Fruit fly (Drosophila melanogaster) whole organism, embryonic: ENCODE measurements around the gene Abl.
A peak's percentile ranks its signal among the peaks of the same experiment; 100 is the strongest.

Experiments used
- CG9817 ChIP-seq: fragments of 200-800 bp; sonication (Bioruptor generic); optimal IDR thresholded peaks from 2 replicates; lab custom pipeline; 2018; ENCODE audit warnings: missing biosample characterization, mild to moderate bottlenecking, missing genetic modification characterization, moderate library complexity
- Hsf ChIP-seq: fragments of 200-800 bp; sonication (Bioruptor generic); optimal IDR thresholded peaks from 3 replicates; lab custom pipeline; 2016; ENCODE audit warnings: missing biosample characterization, missing genetic modification characterization
- dmrt11E ChIP-seq: fragments of 200-800 bp; sonication (Bioruptor generic); optimal IDR thresholded peaks from 3 replicates; lab custom pipeline; 2018; ENCODE audit warnings: missing biosample characterization, mild to moderate bottlenecking, missing genetic modification characterization, moderate library complexity
- dmrt99B ChIP-seq: fragments of 200-800 bp; sonication (Bioruptor generic); optimal IDR thresholded peaks from 2 replicates; lab custom pipeline; 2018; ENCODE audit warnings: missing biosample characterization, mild to moderate bottlenecking, missing genetic modification characterization, moderate library complexity
- tgo ChIP-seq: fragments of 200-800 bp; sonication (Bioruptor generic); IDR thresholded peaks from 3 replicates; pipeline ENCODE4 v1.3.6; 2022; ENCODE audit warnings: missing biosample characterization, missing genetic modification characterization

Gene Abl

dm6 chr3L:16566093-16566492 lies 81.6 kb downstream of the Abl start (continued):
- TF ChIP-seq Hsf (peak; percentile 12), dmrt11E (peak; percentile 34), CG9817 (tag; lab: Kevin White, UChicago) (no peak), tgo (GFP tag; lab: Robert Waterston, UW) (peak; percentile 27; the same call in 1 of the 3 replicates), dmrt99B (tag; lab: Kevin White, UChicago) (peak; percentile 7)
